Worm (Caenorhabditis elegans) whole organism, L4/young adult: ENCODE data around the gene T01C3.2.

ENCODE experiments used
- W03F9.2 ChIP-seq: fragments of 150-350 bp; optimal IDR thresholded peaks from 2 replicates; lab custom pipeline; 2014; ENCODE audit warnings: missing biosample characterization, missing genetic modification characterization
- dao-5 ChIP-seq: sonication (generic microtip); optimal IDR thresholded peaks from 2 replicates; lab custom pipeline; 2016; ENCODE audit warnings: missing genotype, missing genetic modification characterization, moderate library complexity, missing compliant biosample characterization
- him-1 ChIP-seq: sonication (generic microtip); optimal IDR thresholded peaks from 2 replicates; lab custom pipeline; 2016; ENCODE audit warnings: missing genotype, missing genetic modification reagents, missing genetic modification characterization, missing compliant biosample characterization

The T01C3.2 gene

DNA sequence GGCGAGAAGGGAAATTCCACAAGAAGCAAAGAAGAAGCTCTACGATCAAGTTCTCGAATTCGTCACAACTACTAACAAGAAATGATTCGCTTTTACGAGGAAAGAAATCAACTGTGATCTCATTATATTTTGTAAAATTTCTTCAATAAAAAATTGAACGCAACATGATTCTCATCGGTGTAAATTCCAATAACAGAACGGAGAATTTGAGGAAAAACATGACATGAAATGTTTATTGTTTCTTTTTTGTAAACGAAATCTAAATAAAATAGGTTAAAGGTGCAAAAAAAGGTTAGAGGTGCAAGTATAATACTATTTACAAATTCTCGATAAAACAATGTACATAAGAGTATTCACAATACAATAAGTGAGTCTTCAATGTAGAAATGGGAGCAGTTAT lies 521 bp downstream of the T01C3.2 start:
- TF ChIP-seq W03F9.2 (tag; lab: Kevin White, UChicago), result no peak
- TF ChIP-seq dao-5 (tag; lab: Kevin White, UChicago), result no peak
- TF ChIP-seq him-1, result no peak

DNA sequence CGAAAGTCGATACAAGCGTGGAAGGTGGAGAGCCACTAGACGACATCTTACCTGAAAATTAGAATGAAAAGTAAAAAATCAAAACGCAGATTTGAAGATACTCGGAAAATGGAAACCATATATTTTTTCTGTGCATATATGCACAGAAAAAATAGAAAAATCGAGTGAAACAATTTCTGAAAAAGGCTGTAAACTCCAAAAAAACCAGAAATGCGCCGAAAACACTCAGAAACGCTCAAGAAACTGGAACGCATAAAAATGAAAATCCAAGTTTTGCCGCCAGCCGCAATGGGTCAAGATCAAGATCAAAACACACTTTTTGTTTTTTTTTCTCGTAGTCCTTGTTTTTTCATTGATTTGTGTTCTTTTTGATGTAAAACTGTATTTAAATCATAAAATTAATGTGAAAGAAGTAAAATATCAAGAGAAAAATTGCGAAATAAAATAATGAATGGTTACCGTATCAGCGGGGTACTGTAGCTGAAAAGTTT lies 1.7 kb downstream of the T01C3.2 start, which contains the start of gene T01C3.3:
TSS of gene T01C3.3 (minus strand) at position 51 of the 491 bp plus-strand sequence.
- TF ChIP-seq him-1, result no peak
- TF ChIP-seq dao-5 (tag; lab: Kevin White, UChicago), result no peak
- TF ChIP-seq W03F9.2 (tag; lab: Kevin White, UChicago), result no peak

ce11 chrV:14993620-14994019 lies 2.7 kb downstream of the T01C3.2 start, which contains the start of gene fil-1:
Gene fil-1 (plus strand): TSS chrV:14993838.
- TF ChIP-seq him-1, result no peak
- TF ChIP-seq dao-5 (tag; lab: Kevin White, UChicago), result no peak
- TF ChIP-seq W03F9.2 (tag; lab: Kevin White, UChicago), result no peak

DNA sequence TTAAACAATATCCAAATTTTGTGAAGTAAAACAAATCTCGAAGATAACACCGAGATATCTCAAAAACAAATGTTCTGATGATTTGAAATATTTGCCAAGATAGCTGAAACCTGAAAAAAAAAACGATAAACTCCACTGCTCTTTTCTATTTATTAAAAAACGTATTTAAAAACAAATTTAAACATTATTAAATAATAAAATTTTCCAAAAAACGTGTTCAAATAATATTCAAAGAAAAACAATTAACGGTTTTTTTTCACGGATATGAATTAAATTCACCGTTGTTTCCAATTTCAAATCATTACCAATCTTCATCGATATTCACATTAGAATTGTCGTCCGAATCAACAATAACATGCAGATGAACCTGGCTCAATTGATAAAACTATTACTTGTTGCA lies 5.3 kb downstream of the T01C3.2 start, which contains the start of gene irld-14:
TSS of gene irld-14 (plus strand) at position 301 of the 400 bp plus-strand sequence.
- TF ChIP-seq dao-5 (tag; lab: Kevin White, UChicago) (no peak), W03F9.2 (tag; lab: Kevin White, UChicago) (no peak), him-1 (no peak)

ce11 chrV:14999485-15000023 lies 8.6 kb downstream of the T01C3.2 start, which contains the start of gene T01C3.11:
Gene T01C3.11 (plus strand): TSS chrV:14999535.
- no peak for TF ChIP-seq W03F9.2 (tag; lab: Kevin White, UChicago)
- no peak for TF ChIP-seq dao-5 (tag; lab: Kevin White, UChicago)
- TF ChIP-seq him-1, result no peak

- peak; percentile 19 for TF ChIP-seq dao-5 (tag; lab: Kevin White, UChicago)
- no peak for TF ChIP-seq W03F9.2 (tag; lab: Kevin White, UChicago)
Observed at ce11 chrV:15000055-15000704, 9.2 kb downstream of the T01C3.2 start, which contains the start of gene rps-16. Gene rps-16 (minus strand): TSS chrV:15000541.

- TF ChIP-seq dao-5 (tag; lab: Kevin White, UChicago), result no peak
- no peak for TF ChIP-seq him-1
- TF ChIP-seq W03F9.2 (tag; lab: Kevin White, UChicago), result no peak
Observed at ce11 chrV:15001536-15001935, 10.6 kb downstream of the T01C3.2 start.

- TF ChIP-seq dao-5 (tag; lab: Kevin White, UChicago) (no peak), him-1 (peak; percentile 55), W03F9.2 (tag; lab: Kevin White, UChicago) (peak; percentile 90)
Observed at ce11 chrV:15002184-15002690, 11.3 kb downstream of the T01C3.2 start, which contains the start of the genes fib-1 and mut-15. Gene fib-1 (minus strand): TSS chrV:15002223. Gene mut-15 (plus strand): TSS chrV:15002543.

DNA sequence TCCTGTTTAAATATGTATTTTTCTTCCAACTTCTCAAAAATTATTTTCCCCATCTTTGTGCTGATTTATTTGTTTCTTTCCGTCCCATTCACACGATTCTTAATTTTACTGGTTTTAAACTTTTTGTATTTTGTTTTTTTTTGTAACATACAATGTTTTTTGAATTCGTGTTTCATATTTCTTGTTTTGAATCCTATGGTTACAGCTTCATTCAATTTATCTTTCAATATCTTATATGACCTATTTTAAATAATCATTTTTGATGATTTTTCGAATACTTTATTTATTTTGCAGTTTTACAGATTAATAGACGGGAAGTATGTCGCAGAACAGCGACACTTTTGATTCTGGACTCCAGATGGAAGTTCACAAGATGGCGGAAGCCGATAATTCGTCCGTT lies 13.8 kb downstream of the T01C3.2 start, which contains the start of gene hrde-2:
TSS of gene hrde-2 (plus strand) at position 301 of the 400 bp plus-strand sequence.
- TF ChIP-seq him-1, result no peak
- TF ChIP-seq W03F9.2 (tag; lab: Kevin White, UChicago), result no peak
- TF ChIP-seq dao-5 (tag; lab: Kevin White, UChicago), result no peak

- TF ChIP-seq W03F9.2 (tag; lab: Kevin White, UChicago) (no peak), him-1 (no peak)
Observed at ce11 chrV:15011560-15011959, 20.6 kb downstream of the T01C3.2 start, which contains the start of gene nmr-2. Gene nmr-2 (minus strand): TSS chrV:15011660.

DNA sequence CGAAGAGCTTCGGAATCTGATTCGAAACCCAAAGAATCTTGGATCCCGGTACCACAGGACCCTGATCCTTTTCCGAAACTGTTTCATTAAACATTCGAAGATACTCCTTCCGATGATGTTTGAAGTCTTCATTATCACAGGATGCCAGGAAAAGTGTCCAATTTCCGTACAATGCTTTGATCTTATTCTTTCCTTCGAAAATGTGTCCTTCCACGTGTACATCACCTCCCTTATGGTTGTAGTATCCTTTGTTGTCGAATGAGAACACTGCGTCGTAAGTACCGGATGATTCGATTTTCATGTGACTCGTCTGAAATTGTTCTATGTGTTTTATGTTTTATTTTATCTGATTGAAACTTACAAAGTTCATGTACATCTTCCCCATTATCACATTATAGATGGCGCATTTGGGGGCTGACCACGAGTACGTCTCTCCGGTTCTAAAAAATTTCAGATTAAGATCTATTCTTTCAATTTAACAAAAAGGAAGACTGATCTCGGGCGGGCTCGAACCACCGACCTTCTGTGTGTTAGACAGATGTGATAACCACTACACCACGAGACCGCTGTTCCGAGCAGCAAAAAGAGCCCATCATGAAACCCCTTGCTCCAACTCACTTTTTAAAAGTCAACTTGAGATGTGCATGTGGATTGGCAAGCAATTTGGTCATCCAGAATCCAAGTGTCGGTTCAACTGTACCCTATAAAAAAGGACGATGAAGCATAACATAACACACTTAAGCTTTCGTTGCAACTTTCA lies 21.8 kb downstream of the T01C3.2 start:
- no peak for TF ChIP-seq dao-5 (tag; lab: Kevin White, UChicago)
- no peak for TF ChIP-seq W03F9.2 (tag; lab: Kevin White, UChicago)
- no peak for TF ChIP-seq him-1

DNA sequence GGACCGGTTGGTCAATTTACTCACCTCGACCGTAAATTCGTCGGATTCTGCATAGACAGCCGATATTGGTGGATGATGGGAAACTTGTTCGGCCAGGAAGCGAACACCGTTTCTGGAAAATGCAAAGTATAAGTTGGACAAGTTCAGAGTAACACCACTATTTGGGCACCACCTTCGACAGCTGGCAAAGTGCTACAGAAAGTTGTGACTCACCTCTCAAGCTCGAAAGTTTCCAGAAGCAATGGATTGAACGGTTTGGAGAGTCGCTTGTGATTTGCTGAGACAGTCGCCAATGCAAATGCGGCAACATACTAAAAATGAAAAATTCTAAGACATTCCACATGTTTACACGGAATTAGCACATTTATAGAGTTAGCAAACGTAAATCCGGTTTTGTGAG lies 22.4 kb downstream of the T01C3.2 start:
- TF ChIP-seq him-1, result no peak
- TF ChIP-seq W03F9.2 (tag; lab: Kevin White, UChicago), result no peak
- TF ChIP-seq dao-5 (tag; lab: Kevin White, UChicago), result no peak

DNA sequence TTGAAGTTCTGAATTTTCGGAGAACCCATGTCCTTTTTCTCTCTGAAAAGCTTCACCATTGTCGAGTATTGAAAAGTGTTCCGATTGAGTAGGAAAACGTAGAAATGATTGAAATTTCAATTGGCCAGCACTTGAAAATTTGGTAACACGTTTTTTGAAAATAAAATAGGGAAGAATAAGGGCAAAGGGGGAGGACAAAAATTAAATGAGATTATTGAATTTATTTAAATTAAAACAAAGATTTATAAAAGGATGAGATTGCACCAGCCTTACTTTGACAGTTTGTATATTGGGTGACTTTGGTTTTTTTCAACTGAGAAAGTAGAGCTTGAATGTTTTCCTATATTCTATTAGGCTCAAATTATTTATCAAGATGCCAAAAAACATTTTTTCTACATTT lies 23.2 kb downstream of the T01C3.2 start, which contains the start of gene obr-2:
TSS of gene obr-2 (minus strand) at position 101 of the 400 bp plus-strand sequence.
- no peak for TF ChIP-seq W03F9.2 (tag; lab: Kevin White, UChicago)
- TF ChIP-seq dao-5 (tag; lab: Kevin White, UChicago), result no peak
- no peak for TF ChIP-seq him-1
